Fruit fly (Drosophila melanogaster) whole organism, embryonic: ENCODE data around the gene CG32447.
A peak's percentile ranks its signal among the peaks of the same experiment; 100 is the strongest.

Source experiments
- Asciz ChIP-seq: fragments of 200-800 bp; sonication (Bioruptor generic); optimal IDR thresholded peaks from 2 replicates; lab custom pipeline; 2017; ENCODE audit warnings: missing biosample characterization, mild to moderate bottlenecking, missing genetic modification characterization, missing genetic modification reagents
- CG10267 ChIP-seq: fragments of 200-800 bp; sonication (Bioruptor generic); optimal IDR thresholded peaks from 2 replicates; lab custom pipeline; 2018; ENCODE audit warnings: missing biosample characterization, mild to moderate bottlenecking, missing genetic modification characterization, moderate library complexity
- CG11093 ChIP-seq: fragments of 200-800 bp; sonication (Bioruptor generic); IDR thresholded peaks from 3 replicates; pipeline ENCODE4 v1.3.6; 2022; ENCODE audit warnings: missing biosample characterization, missing genetic modification characterization
- CG11247 ChIP-seq: fragments of 200-800 bp; sonication (Bioruptor generic); IDR thresholded peaks from 2 replicates; pipeline ENCODE4 v1.3.6; 2022; ENCODE audit warnings: missing biosample characterization, missing genetic modification characterization
- CG1233 ChIP-seq: fragments of 200-800 bp; sonication (Bioruptor generic); optimal IDR thresholded peaks from 4 replicates; lab custom pipeline; 2018; ENCODE audit warnings: missing biosample characterization, mild to moderate bottlenecking, missing genetic modification characterization
- CG16779 ChIP-seq: fragments of 200-800 bp; sonication (Bioruptor generic); IDR thresholded peaks from 2 replicates; pipeline ENCODE4 v1.3.6; 2022; ENCODE audit warnings: missing biosample characterization, missing genetic modification characterization
- CG17568 ChIP-seq: fragments of 200-800 bp; sonication (Bioruptor generic); optimal IDR thresholded peaks from 2 replicates; lab custom pipeline; 2018; ENCODE audit warnings: missing biosample characterization, mild to moderate bottlenecking, missing genetic modification characterization, moderate library complexity
- CG17829 ChIP-seq: fragments of 200-800 bp; optimal IDR thresholded peaks from 2 replicates; lab custom pipeline; 2019; ENCODE audit warnings: missing biosample characterization, mild to moderate bottlenecking, missing genetic modification characterization, moderate library complexity
- CG18599 ChIP-seq: fragments of 200-800 bp; sonication (Bioruptor generic); optimal IDR thresholded peaks from 3 replicates; lab custom pipeline; 2017; ENCODE audit warnings: missing biosample characterization, missing genetic modification characterization, mild to moderate bottlenecking, moderate library complexity, missing genetic modification reagents
- CG18764 ChIP-seq: fragments of 200-800 bp; sonication (Bioruptor generic); optimal IDR thresholded peaks from 3 replicates; lab custom pipeline; 2016; ENCODE audit warnings: missing biosample characterization, missing genetic modification characterization
- CG32772 ChIP-seq: fragments of 200-800 bp; sonication (Bioruptor generic); IDR thresholded peaks from 2 replicates; pipeline ENCODE4 v1.3.6; 2022; ENCODE audit warnings: missing biosample characterization, missing genetic modification characterization
- CG34376 ChIP-seq: fragments of 200-800 bp; sonication (Bioruptor generic); optimal IDR thresholded peaks from 2 replicates; lab custom pipeline; 2018; ENCODE audit warnings: missing biosample characterization, mild to moderate bottlenecking, missing genetic modification characterization
- CG3838 ChIP-seq: fragments of 200-800 bp; sonication (Bioruptor generic); optimal IDR thresholded peaks from 3 replicates; lab custom pipeline; 2016; ENCODE audit warnings: missing biosample characterization, missing genetic modification characterization
- CG43689 ChIP-seq: fragments of 200-800 bp; sonication (Bioruptor generic); IDR thresholded peaks from 2 replicates; pipeline ENCODE4 v1.3.6; 2022; ENCODE audit warnings: missing biosample characterization, missing genetic modification characterization
- CG4707 ChIP-seq: fragments of 200-800 bp; sonication (Bioruptor generic); optimal IDR thresholded peaks from 2 replicates; lab custom pipeline; 2018; ENCODE audit warnings: missing biosample characterization, mild to moderate bottlenecking, missing genetic modification characterization, moderate library complexity
- CG5245 ChIP-seq: fragments of 200-800 bp; sonication (Bioruptor generic); optimal IDR thresholded peaks from 3 replicates; lab custom pipeline; 2016; ENCODE audit warnings: missing biosample characterization, missing genetic modification characterization
- CG6175 ChIP-seq: fragments of 200-800 bp; sonication (Bioruptor generic); IDR thresholded peaks from 3 replicates; pipeline ENCODE4 v1.3.6; 2022; ENCODE audit warnings: missing biosample characterization, missing genetic modification characterization
- CG6654 ChIP-seq: fragments of 200-800 bp; sonication (Bioruptor generic); optimal IDR thresholded peaks from 2 replicates; lab custom pipeline; 2017; ENCODE audit warnings: missing biosample characterization, mild to moderate bottlenecking, missing genetic modification characterization
- CG6689 ChIP-seq: fragments of 200-800 bp; sonication (Bioruptor generic); IDR thresholded peaks from 2 replicates; pipeline ENCODE4 v1.3.6; 2022; ENCODE audit warnings: missing biosample characterization, missing genetic modification characterization
- CG6854 ChIP-seq: fragments of 200-800 bp; sonication (Bioruptor generic); optimal IDR thresholded peaks from 3 replicates; lab custom pipeline; 2017; ENCODE audit warnings: missing biosample characterization, mild to moderate bottlenecking, missing genetic modification characterization
- CG8478 ChIP-seq: fragments of >200 bp; optimal IDR thresholded peaks from 2 replicates; lab custom pipeline; 2018
- CG9817 ChIP-seq: fragments of 200-800 bp; sonication (Bioruptor generic); optimal IDR thresholded peaks from 2 replicates; lab custom pipeline; 2018; ENCODE audit warnings: missing biosample characterization, mild to moderate bottlenecking, missing genetic modification characterization, moderate library complexity
- CkIIα-i1 ChIP-seq: fragments of 200-800 bp; sonication (Bioruptor generic); IDR thresholded peaks from 2 replicates; pipeline ENCODE4 v1.3.6; 2022; ENCODE audit warnings: missing biosample characterization, missing genetic modification characterization
- Dip3 ChIP-seq: fragments of 200-800 bp; sonication (Bioruptor generic); optimal IDR thresholded peaks from 3 replicates; lab custom pipeline; 2016; ENCODE audit warnings: missing biosample characterization, missing genetic modification characterization
- Eip74EF ChIP-seq, 2 experiments: fragments of 200-800 bp in 1 of 2; fragments of >200 bp in 1 of 2; sonication (Bioruptor generic) in 1 of 2; optimal IDR thresholded peaks; 2 replicates each; lab custom pipeline; 2017 to 2019; ENCODE audit warnings: missing biosample characterization in 2 of 2, missing genetic modification characterization in 2 of 2, mild to moderate bottlenecking in 1 of 2, moderate library complexity in 1 of 2
- Fer1 ChIP-seq: fragments of 200-800 bp; sonication (Bioruptor generic); optimal IDR thresholded peaks from 2 replicates; lab custom pipeline; 2017; ENCODE audit warnings: missing biosample characterization, mild to moderate bottlenecking, missing genetic modification characterization
- Kr ChIP-seq: fragments of 200-800 bp; sonication (Bioruptor generic); optimal IDR thresholded peaks from 2 replicates; lab custom pipeline; 2017; ENCODE audit warnings: missing biosample characterization, mild to moderate bottlenecking, missing genetic modification characterization
- Nf-YA ChIP-seq: fragments of 200-800 bp; sonication (Bioruptor generic); IDR thresholded peaks from 2 replicates; pipeline ENCODE4 v1.3.6; 2022; ENCODE audit warnings: missing biosample characterization, missing genetic modification characterization
- Pdp1 ChIP-seq, 2 experiments: fragments of 200-800 bp; sonication (Bioruptor generic); optimal IDR thresholded peaks; 3 replicates each; lab custom pipeline; 2016; ENCODE audit warnings: missing biosample characterization in 2 of 2, missing genetic modification characterization in 2 of 2, mild to moderate bottlenecking in 1 of 2, moderate library complexity in 1 of 2
- YL-1 ChIP-seq: fragments of 200-800 bp; sonication (Bioruptor generic); optimal IDR thresholded peaks from 3 replicates; lab custom pipeline; 2017; ENCODE audit warnings: missing biosample characterization, mild to moderate bottlenecking, missing genetic modification characterization
- ac ChIP-seq: fragments of 200-800 bp; sonication (Bioruptor generic); optimal IDR thresholded peaks from 3 replicates; lab custom pipeline; 2017; ENCODE audit warnings: missing biosample characterization, mild to moderate bottlenecking, missing genetic modification characterization
- aop ChIP-seq: fragments of 200-800 bp; sonication (Bioruptor generic); IDR thresholded peaks from 2 replicates; pipeline ENCODE4 v1.3.6; 2022; ENCODE audit warnings: missing biosample characterization, missing genetic modification characterization
- br ChIP-seq: fragments of >200 bp; optimal IDR thresholded peaks from 2 replicates; lab custom pipeline; 2017
- chm ChIP-seq: fragments of 200-800 bp; sonication (Bioruptor generic); IDR thresholded peaks from 2 replicates; pipeline ENCODE4 v1.3.6; 2022; ENCODE audit warnings: missing biosample characterization, missing genetic modification characterization
- crol ChIP-seq: fragments of 200-800 bp; sonication (Bioruptor generic); IDR thresholded peaks from 2 replicates; pipeline ENCODE4 v1.3.6; 2022; ENCODE audit warnings: missing biosample characterization, missing genetic modification characterization
- cwo ChIP-seq: fragments of 200-800 bp; sonication (Bioruptor generic); optimal IDR thresholded peaks from 3 replicates; lab custom pipeline; 2017; ENCODE audit warnings: missing biosample characterization, missing genetic modification characterization, mild to moderate bottlenecking, moderate library complexity, missing genetic modification reagents
- gcm ChIP-seq: fragments of 200-800 bp; sonication (Bioruptor generic); optimal IDR thresholded peaks from 2 replicates; lab custom pipeline; 2019; ENCODE audit warnings: missing biosample characterization, mild to moderate bottlenecking, missing genetic modification characterization, moderate library complexity
- knrl ChIP-seq: fragments of 200-800 bp; sonication (Bioruptor generic); IDR thresholded peaks from 3 replicates; pipeline ENCODE4 v1.3.6; 2022; ENCODE audit warnings: missing biosample characterization, missing genetic modification characterization; ENCODE audit not compliant: partially characterized antibody
- mam ChIP-seq: fragments of 200-800 bp; sonication (Bioruptor generic); optimal IDR thresholded peaks from 3 replicates; lab custom pipeline; 2016; ENCODE audit warnings: missing biosample characterization, missing genetic modification characterization
- p53 ChIP-seq: fragments of 200-800 bp; sonication (Bioruptor generic); optimal IDR thresholded peaks from 2 replicates; lab custom pipeline; 2016; ENCODE audit warnings: missing biosample characterization, missing genetic modification characterization
- pan ChIP-seq, 4 experiments: fragments of >200 bp in 3 of 4; fragments of 200-800 bp in 1 of 4; sonication (Bioruptor generic) in 1 of 4; optimal IDR thresholded peaks in 3 of 4; IDR thresholded peaks in 1 of 4; 2 replicates each; pipeline versions ENCODE4 v1.3.6 to Lab custom; 2017 to 2022; ENCODE audit warnings: missing biosample characterization in 2 of 4, missing genetic modification characterization in 2 of 4, mixed read lengths in 1 of 4
- peb ChIP-seq: fragments of 200-800 bp; sonication (Bioruptor generic); IDR thresholded peaks from 2 replicates; pipeline ENCODE4 v1.3.6; 2022; ENCODE audit warnings: missing biosample characterization, missing genetic modification characterization
- pros ChIP-seq: fragments of 200-800 bp; sonication (Bioruptor generic); optimal IDR thresholded peaks from 3 replicates; lab custom pipeline; 2019; ENCODE audit warnings: missing biosample characterization, mild to moderate bottlenecking, missing genetic modification characterization, moderate library complexity
- psq ChIP-seq: fragments of 200-800 bp; sonication (Bioruptor generic); optimal IDR thresholded peaks from 2 replicates; lab custom pipeline; 2017; ENCODE audit warnings: missing biosample characterization, missing genetic modification characterization
- sd ChIP-seq: fragments of 200-800 bp; sonication (Bioruptor generic); optimal IDR thresholded peaks from 3 replicates; lab custom pipeline; 2018; ENCODE audit warnings: missing biosample characterization, mild to moderate bottlenecking, missing genetic modification characterization, moderate library complexity
- slou ChIP-seq: fragments of 200-800 bp; sonication (Bioruptor generic); optimal IDR thresholded peaks from 3 replicates; lab custom pipeline; 2016; ENCODE audit warnings: missing biosample characterization, missing genetic modification characterization
- sna ChIP-seq: fragments of 200-800 bp; sonication (Bioruptor generic); IDR thresholded peaks from 2 replicates; pipeline ENCODE4 v1.3.6; 2022; ENCODE audit warnings: missing biosample characterization, missing genetic modification characterization; ENCODE audit not compliant: partially characterized antibody
- tio ChIP-seq: fragments of 200-800 bp; sonication (Bioruptor generic); optimal IDR thresholded peaks from 2 replicates; lab custom pipeline; 2017; ENCODE audit warnings: missing biosample characterization, missing genetic modification characterization, inconsistent platforms
- twi ChIP-seq: fragments of 200-800 bp; optimal IDR thresholded peaks from 2 replicates; lab custom pipeline; 2019; ENCODE audit warnings: missing biosample characterization, mild to moderate bottlenecking, missing genetic modification characterization, moderate library complexity

Gene CG32447

dm6 chr3L:21728616-21729047 is 22.5 kb upstream of the CG32447 start, which contains the start of the genes CG11247 and Polr2H (continued):
- TF ChIP-seq CG43689 (GFP tag; lab: Robert Waterston, UW) (peak; percentile 63), CG18599 (peak; percentile 76), CG4707 (GFP tag; lab: Kevin White, UChicago) (no peak), CG5245 (GFP tag; lab: Kevin White, UChicago) (peak; percentile 81), CG6854 (GFP tag; lab: Kevin White, UChicago) (no peak), CG8478 (lab: Kevin White, UChicago) (no peak), cwo (GFP tag; lab: Kevin White, UChicago) (peak; percentile 40), CG16779 (GFP tag; lab: Robert Waterston, UW) (peak; percentile 63), CG1233 (peak; percentile 79), aop (GFP tag; lab: Robert Waterston, UW) (peak; percentile 11; the same call in 1 of the 2 replicates), CG32772 (GFP tag; lab: Robert Waterston, UW) (peak; percentile 92), peb (GFP tag; lab: Robert Waterston, UW) (peak; percentile 77), CG6175 (GFP tag; lab: Robert Waterston, UW) (peak; percentile 83), p53 (peak; percentile 87), CG18764 (peak; percentile 88), br (no peak), ac (no peak), CG6689 (peak; percentile 91), mam (GFP tag; lab: Kevin White, UChicago) (peak; percentile 98), slou (GFP tag; lab: Kevin White, UChicago) (peak; percentile 85), pan (optimal IDR thresholded peaks at IDR 0.05; lab: Kevin White, UChicago) (no peak), pan (GFP tag; optimal IDR thresholded peaks at IDR 0.05 in 1 of 2, IDR thresholded peaks at IDR 0.05 in 1 of 2) (peak in 1 of 2 experiments; percentile 90), sd (tag; lab: Kevin White, UChicago) (no peak), sna (GFP tag; lab: Robert Waterston, UW) (peak; percentile 77), CG3838 (GFP tag; lab: Kevin White, UChicago) (peak; percentile 78), psq (GFP tag; lab: Kevin White, UChicago) (peak; percentile 71), CG17568 (no peak), CG10267 (peak; percentile 88), knrl (GFP tag; lab: Robert Waterston, UW) (peak; percentile 90), CG17829 (peak; percentile 89), CkIIα-i1 (GFP tag; lab: Robert Waterston, UW) (peak; percentile 41; the same call in 1 of the 2 replicates), Eip74EF (GFP tag; optimal IDR thresholded peaks at IDR 0.05; lab: Kevin White, UChicago) (no peak), CG34376 (GFP tag; lab: Kevin White, UChicago) (peak; percentile 27), CG11093 (GFP tag; lab: Robert Waterston, UW) (peak; percentile 92), CG6654 (GFP tag; lab: Kevin White, UChicago) (peak; percentile 72), YL-1 (peak; percentile 81), CG9817 (peak; percentile 94), Dip3 (GFP tag; lab: Kevin White, UChicago) (peak; percentile 96), Nf-YA (GFP tag; lab: Robert Waterston, UW) (peak; percentile 68), Fer1 (GFP tag; lab: Kevin White, UChicago) (no peak)

- TF ChIP-seq tio (GFP tag; lab: Kevin White, UChicago), result no peak
- TF ChIP-seq CG11247, result peak; percentile 61; the same call in 1 of the 2 replicates
- TF ChIP-seq Pdp1 (GFP tag; optimal IDR thresholded peaks at IDR 0.05; lab: Kevin White, UChicago), result peak in 1 of 2 experiments; percentile 9
- TF ChIP-seq crol (GFP tag; lab: Robert Waterston, UW), result peak; percentile 25; the same call in 1 of the 2 replicates
- TF ChIP-seq pros, result peak; percentile 26
- peak; percentile 89 for TF ChIP-seq twi (tag; lab: Kevin White, UChicago)
- TF ChIP-seq Asciz (GFP tag; lab: Kevin White, UChicago), result no peak
- TF ChIP-seq gcm (GFP tag; lab: Kevin White, UChicago), result peak; percentile 71
- TF ChIP-seq chm (GFP tag; lab: Robert Waterston, UW), result 0 out of 2 replicates have a peak, but pooled peaks have one; percentile 22
- peak; percentile 11 for TF ChIP-seq Kr (GFP tag; lab: Kevin White, UChicago)
These were observed 21.6 kb upstream of the CG32447 start for dm6 chr3L:21727728-21728124.
